Fruit fly (Drosophila melanogaster): ENCODE measurements around the gene CG43844.

DNA sequence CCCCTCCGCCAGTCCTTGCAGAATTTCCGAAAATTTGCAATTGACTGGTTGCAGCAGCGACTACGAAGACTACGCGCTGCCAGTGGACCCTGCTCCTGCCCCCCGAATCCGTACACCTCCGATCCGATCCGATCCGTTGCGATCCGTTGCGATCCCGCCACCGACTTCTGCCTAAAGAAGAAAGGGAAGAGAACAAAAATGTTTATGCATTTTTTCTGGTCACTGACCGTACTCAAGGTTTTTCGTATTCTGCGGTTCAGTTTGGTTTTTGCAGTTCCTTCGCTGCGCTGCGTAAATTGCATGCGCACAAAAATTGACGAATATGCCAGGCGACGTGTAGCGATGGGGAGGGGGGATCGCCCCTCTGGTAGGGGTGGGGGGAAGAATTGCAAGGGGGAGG is 32.9 kb downstream of the CG43844 start:
- peak; percentile 45 for TF ChIP-seq Blimp-1 (GFP tag; optimal IDR thresholded peaks at IDR 0.05)
- TF ChIP-seq CG6163 (GFP tag; IDR thresholded peaks at IDR 0.05): 0 out of 3 replicates have a peak, but pooled peaks have one; percentile 12
- TF ChIP-seq Gug (GFP tag; IDR thresholded peaks at IDR 0.05): no peak
- no peak for TF ChIP-seq CG11762 (GFP tag; optimal IDR thresholded peaks at IDR 0.05; ENCODE audit: insufficient read depth)
- no peak for TF ChIP-seq CG4318 (GFP tag; optimal IDR thresholded peaks at IDR 0.05)
- TF ChIP-seq CG6276 (GFP tag; optimal IDR thresholded peaks at IDR 0.05): no peak
- no peak for TF ChIP-seq CG11294 (GFP tag; IDR thresholded peaks at IDR 0.05)
- no peak for TF ChIP-seq CG6854 (GFP tag; optimal IDR thresholded peaks at IDR 0.05)
- TF ChIP-seq dsx (GFP tag; optimal IDR thresholded peaks at IDR 0.05; ENCODE audit: poor library complexity, severe bottlenecking): no peak
- TF ChIP-seq salr (GFP tag; optimal IDR thresholded peaks at IDR 0.05): no peak
- TF ChIP-seq CG32006 (GFP tag; optimal IDR thresholded peaks at IDR 0.05): no peak
- TF ChIP-seq CG34406 (GFP tag; optimal IDR thresholded peaks at IDR 0.05): no peak
- no peak for TF ChIP-seq Met (GFP tag; optimal IDR thresholded peaks at IDR 0.05)
- no peak for TF ChIP-seq CG6808 (GFP tag; optimal IDR thresholded peaks at IDR 0.05)

Data from whole organism, prepupa.